Worm (Caenorhabditis elegans): ENCODE results near the gene C32D5.4.

C32D5.4 gene

DNA sequence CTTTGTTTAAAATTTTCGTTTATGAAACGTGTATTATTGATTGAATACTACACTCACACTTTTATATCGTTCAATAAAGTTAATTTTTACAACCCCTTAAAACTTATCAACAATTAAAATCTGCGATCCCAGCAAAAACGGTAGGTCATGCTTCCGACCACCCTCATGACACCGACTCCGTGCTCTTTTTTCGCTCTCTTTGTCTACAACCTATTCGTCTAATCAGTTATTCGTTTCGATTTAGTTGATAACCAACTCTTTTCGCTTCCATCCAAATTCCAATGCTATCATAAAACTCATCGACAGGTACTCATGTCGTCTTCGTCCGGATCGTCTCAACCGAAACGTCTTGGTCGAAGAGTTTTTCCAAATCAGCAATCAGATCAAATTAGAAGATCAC is 39.8 kb downstream of the C32D5.4 start, which contains the start of gene F13H8.1:
Gene F13H8.1, plus strand, starts transcription at position 311 of the 400 bp plus-strand sequence.
- TF ChIP-seq him-1 (tag; optimal IDR thresholded peaks at IDR 0.05): no peak
- TF ChIP-seq dao-5 (tag; optimal IDR thresholded peaks at IDR 0.05): no peak
- no peak for TF ChIP-seq W03F9.2 (tag; optimal IDR thresholded peaks at IDR 0.05)

DNA sequence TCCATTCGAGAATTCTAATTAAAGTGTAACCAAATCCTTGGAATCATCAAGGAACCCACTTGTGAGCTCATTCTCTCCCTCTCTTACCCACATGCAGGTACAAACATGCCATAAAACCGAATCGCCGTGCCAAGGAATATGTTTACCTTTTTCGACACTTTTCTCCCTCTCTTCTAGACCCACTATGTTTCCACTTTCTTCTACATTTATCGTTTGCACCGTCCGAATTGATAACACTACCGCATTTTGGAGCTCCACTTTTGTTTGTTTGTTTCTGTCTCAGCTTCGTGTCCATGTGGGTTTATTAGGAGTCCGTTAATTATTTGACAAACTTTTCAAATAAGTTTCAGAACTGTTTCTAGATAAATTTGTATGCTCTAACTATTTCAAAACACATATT is 41.0 kb downstream of the C32D5.4 start:
- TF ChIP-seq W03F9.2 (tag; optimal IDR thresholded peaks at IDR 0.05) (no peak), him-1 (tag; optimal IDR thresholded peaks at IDR 0.05) (no peak), dao-5 (tag; optimal IDR thresholded peaks at IDR 0.05) (no peak)

DNA sequence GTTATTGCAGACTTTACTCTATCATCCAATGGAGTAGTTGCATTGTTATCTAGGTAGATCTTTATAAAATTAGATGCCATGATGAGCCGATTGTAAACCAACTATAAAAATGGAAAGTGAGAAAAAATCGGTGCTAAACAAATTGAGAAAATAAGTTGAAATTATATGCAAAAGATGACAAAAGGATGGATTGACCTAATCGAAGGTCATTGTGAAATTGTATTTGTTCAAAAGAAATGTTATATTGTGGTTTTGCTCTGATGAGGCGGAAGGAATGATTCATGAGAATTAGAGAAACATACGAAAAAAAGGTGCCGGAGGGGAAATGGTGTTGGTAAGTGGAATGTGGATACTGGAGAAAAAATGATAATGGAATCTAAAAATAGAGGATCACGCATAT is 41.9 kb downstream of the C32D5.4 start, which contains the start of gene scly-1:
Gene scly-1, minus strand, starts transcription at position 101 of the 400 bp plus-strand sequence.
- TF ChIP-seq him-1 (tag; optimal IDR thresholded peaks at IDR 0.05) (no peak), W03F9.2 (tag; optimal IDR thresholded peaks at IDR 0.05) (no peak), dao-5 (tag; optimal IDR thresholded peaks at IDR 0.05) (no peak)

DNA sequence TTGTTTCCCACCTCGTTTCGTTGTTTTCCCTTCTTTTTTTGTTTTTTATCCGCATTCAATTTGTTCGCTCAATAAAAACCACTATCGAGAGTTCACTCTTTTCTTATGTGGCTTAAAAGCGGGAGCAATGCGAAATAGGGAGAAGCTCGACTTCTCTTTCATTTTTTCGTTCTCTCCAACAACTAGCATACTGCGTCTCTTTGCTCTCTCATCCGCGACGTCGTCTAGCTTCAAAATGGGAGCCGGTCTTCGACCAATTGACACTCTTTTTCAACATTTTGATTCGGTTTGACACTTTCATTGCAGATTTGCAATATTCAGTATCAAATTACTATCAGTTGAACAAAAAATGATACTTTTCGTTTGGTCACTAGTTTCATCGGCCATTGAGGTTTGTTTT is 49.0 kb downstream of the C32D5.4 start, which contains the start of gene bpl-1:
Gene bpl-1, plus strand, starts transcription at position 301 of the 400 bp plus-strand sequence.
- TF ChIP-seq him-1 (tag; optimal IDR thresholded peaks at IDR 0.05): no peak
- TF ChIP-seq W03F9.2 (tag; optimal IDR thresholded peaks at IDR 0.05): no peak
- no peak for TF ChIP-seq dao-5 (tag; optimal IDR thresholded peaks at IDR 0.05)

Measured in whole organism, L4/young adult.